Worm (Caenorhabditis elegans) whole organism, young adult: ENCODE data around the gene R01H10.4.

Experiments used
- B0019.2 ChIP-seq: fragments of 200-800 bp; sonication (Bioruptor generic); conservative IDR thresholded peaks from 2 replicates; pipeline ENCODE4 v1.3.6; 2022; ENCODE audit warnings: missing genetic modification reagents, missing genetic modification characterization, missing compliant biosample characterization
- B0261.1 ChIP-seq: sonication (generic microtip); optimal IDR thresholded peaks from 2 replicates; lab custom pipeline; 2016; ENCODE audit warnings: mild to moderate bottlenecking, missing genetic modification characterization, moderate library complexity, missing compliant biosample characterization
- C17E4.6 ChIP-seq: fragments of 200-800 bp; sonication (Bioruptor generic); IDR thresholded peaks from 2 replicates; pipeline ENCODE4 v1.3.6; 2022; ENCODE audit warnings: missing genetic modification reagents, missing genetic modification characterization, missing compliant biosample characterization
- F22D6.2 ChIP-seq: sonication (generic microtip); optimal IDR thresholded peaks from 2 replicates; lab custom pipeline; 2016; ENCODE audit warnings: mild to moderate bottlenecking, missing genetic modification characterization, missing compliant biosample characterization
- F39B2.1 ChIP-seq: fragments of 200-800 bp; sonication (Bioruptor generic); IDR thresholded peaks from 2 replicates; pipeline ENCODE4 v1.3.6; 2022; ENCODE audit warnings: missing genetic modification reagents, missing genetic modification characterization, missing compliant biosample characterization
- F55B11.4 ChIP-seq: sonication (generic microtip); optimal IDR thresholded peaks from 2 replicates; lab custom pipeline; 2016; ENCODE audit warnings: missing compliant biosample characterization, missing genetic modification characterization, borderline replicate concordance; ENCODE audit not compliant: insufficient read depth
- F57C9.4 ChIP-seq: sonication (generic microtip); optimal IDR thresholded peaks from 2 replicates; lab custom pipeline; 2017; ENCODE audit warnings: mild to moderate bottlenecking, missing genetic modification characterization, missing compliant biosample characterization
- K11D2.4 ChIP-seq: fragments of 200-800 bp; sonication (Bioruptor generic); IDR thresholded peaks from 2 replicates; pipeline ENCODE4 v1.3.6; 2022; ENCODE audit warnings: missing genetic modification reagents, missing genetic modification characterization, missing compliant biosample characterization
- T26A5.8 ChIP-seq: sonication (generic microtip); optimal IDR thresholded peaks from 2 replicates; lab custom pipeline; 2016; ENCODE audit warnings: missing genetic modification characterization, missing compliant biosample characterization
- Y67H2A.10 ChIP-seq: fragments of 200-800 bp; sonication (Bioruptor generic); conservative IDR thresholded peaks from 2 replicates; pipeline ENCODE4 v1.3.6; 2022; ENCODE audit warnings: missing genetic modification reagents, missing genetic modification characterization, missing compliant biosample characterization
- Y79H2A.3 ChIP-seq: fragments of 200-800 bp; sonication (Bioruptor generic); conservative IDR thresholded peaks from 2 replicates; pipeline ENCODE4 v1.3.6; 2022; ENCODE audit warnings: missing genetic modification reagents, missing genetic modification characterization, missing compliant biosample characterization
- ama-1 ChIP-seq, 3 experiments: fragments of 150-350 bp in 1 of 3; sonication (generic microtip) in 2 of 3; optimal IDR thresholded peaks; 2 replicates each; lab custom pipeline; 2014 to 2018; ENCODE audit warnings: missing biosample characterization in 2 of 3, missing genetic modification characterization in 2 of 3, missing genetic modification reagents in 2 of 3
- aptf-2 ChIP-seq: fragments of 200-800 bp; sonication (Bioruptor generic); conservative IDR thresholded peaks from 2 replicates; pipeline ENCODE4 v1.3.6; 2022; ENCODE audit warnings: missing genetic modification reagents, missing genetic modification characterization, missing compliant biosample characterization
- attf-6 ChIP-seq: fragments of 200-800 bp; sonication (Bioruptor generic); IDR thresholded peaks from 2 replicates; pipeline ENCODE4 v1.3.6; 2022; ENCODE audit warnings: missing genetic modification reagents, missing genetic modification characterization, missing compliant biosample characterization
- cebp-1 ChIP-seq, 2 experiments: fragments of 200-800 bp in 1 of 2; sonication (Bioruptor generic) in 1 of 2; sonication (generic microtip) in 1 of 2; IDR thresholded peaks in 1 of 2; optimal IDR thresholded peaks in 1 of 2; 2 replicates each; pipeline versions ENCODE4 v1.3.6 to Lab custom; 2017 to 2022; ENCODE audit warnings: missing compliant biosample characterization in 2 of 2, missing genetic modification characterization in 2 of 2, mild to moderate bottlenecking in 1 of 2, missing genetic modification reagents in 1 of 2, moderate library complexity in 1 of 2
- cebp-2 ChIP-seq: fragments of 200-800 bp; sonication (Bioruptor generic); IDR thresholded peaks from 2 replicates; pipeline ENCODE4 v1.3.6; 2022; ENCODE audit warnings: missing genetic modification characterization, missing compliant biosample characterization
- ceh-27 ChIP-seq: fragments of 200-800 bp; sonication (Bioruptor generic); optimal IDR thresholded peaks from 2 replicates; lab custom pipeline; 2018; ENCODE audit warnings: mild to moderate bottlenecking, missing genetic modification characterization, moderate library complexity, missing compliant biosample characterization
- ceh-40 ChIP-seq: fragments of 200-800 bp; sonication (Bioruptor generic); IDR thresholded peaks from 2 replicates; pipeline ENCODE4 v1.3.6; 2022; ENCODE audit warnings: missing genetic modification characterization, missing compliant biosample characterization
- die-1 ChIP-seq: sonication (generic microtip); optimal IDR thresholded peaks from 2 replicates; lab custom pipeline; 2016; ENCODE audit warnings: missing genotype, mild to moderate bottlenecking, missing genetic modification characterization, missing compliant biosample characterization
- dpff-1 ChIP-seq: sonication (generic microtip); optimal IDR thresholded peaks from 2 replicates; lab custom pipeline; 2017; ENCODE audit warnings: mild to moderate bottlenecking, missing genetic modification characterization, missing compliant biosample characterization
- dpl-1 ChIP-seq: fragments of 150-350 bp; optimal IDR thresholded peaks from 2 replicates; lab custom pipeline; 2014; ENCODE audit warnings: missing biosample characterization, missing genetic modification reagents, missing genetic modification characterization
- efl-1 ChIP-seq: fragments of 150-350 bp; optimal IDR thresholded peaks from 2 replicates; lab custom pipeline; 2014; ENCODE audit warnings: missing biosample characterization, missing genetic modification reagents, missing genetic modification characterization
- egl-44 ChIP-seq: fragments of 200-800 bp; sonication (Bioruptor generic); IDR thresholded peaks from 2 replicates; pipeline ENCODE4 v1.3.6; 2022; ENCODE audit warnings: missing genetic modification reagents, missing genetic modification characterization, missing compliant biosample characterization
- ekl-4 ChIP-seq: fragments of 200-800 bp; sonication (Bioruptor generic); IDR thresholded peaks from 2 replicates; pipeline ENCODE4 v1.3.6; 2022; ENCODE audit warnings: missing genetic modification reagents, missing genetic modification characterization, missing compliant biosample characterization
- fkh-3 ChIP-seq: sonication (generic microtip); optimal IDR thresholded peaks from 2 replicates; lab custom pipeline; 2016; ENCODE audit warnings: mild to moderate bottlenecking, missing genetic modification characterization, missing compliant biosample characterization
- hmg-1.2 ChIP-seq: fragments of 200-800 bp; sonication (Bioruptor generic); IDR thresholded peaks from 2 replicates; pipeline ENCODE4 v1.3.6; 2022; ENCODE audit warnings: missing genetic modification reagents, missing genetic modification characterization, missing compliant biosample characterization
- hsf-1 ChIP-seq: fragments of 200-800 bp; sonication (Bioruptor generic); IDR thresholded peaks from 2 replicates; pipeline ENCODE4 v1.3.6; 2022; ENCODE audit warnings: missing genetic modification reagents, missing genetic modification characterization, missing compliant biosample characterization
- lag-1 ChIP-seq: fragments of 200-800 bp; sonication (Bioruptor generic); IDR thresholded peaks from 2 replicates; pipeline ENCODE4 v1.3.6; 2022; ENCODE audit warnings: missing genetic modification reagents, missing genetic modification characterization, missing compliant biosample characterization
- lin-26 ChIP-seq: fragments of 200-800 bp; sonication (Bioruptor generic); IDR thresholded peaks from 2 replicates; pipeline ENCODE4 v1.3.6; 2022; ENCODE audit warnings: missing genetic modification reagents, missing genetic modification characterization, missing compliant biosample characterization
- lsl-1 ChIP-seq: fragments of 200-800 bp; sonication (Bioruptor generic); optimal IDR thresholded peaks from 2 replicates; lab custom pipeline; 2018; ENCODE audit warnings: mild to moderate bottlenecking, missing genetic modification characterization, moderate library complexity, missing compliant biosample characterization
- lsy-27 ChIP-seq: sonication (generic microtip); optimal IDR thresholded peaks from 2 replicates; lab custom pipeline; 2017; ENCODE audit warnings: missing genetic modification characterization, mild to moderate bottlenecking, missing compliant biosample characterization, antibody characterized with exemption, missing genotype, borderline replicate concordance; ENCODE audit not compliant: insufficient read depth
- madf-10 ChIP-seq: sonication (generic microtip); optimal IDR thresholded peaks from 2 replicates; lab custom pipeline; 2016; ENCODE audit warnings: mild to moderate bottlenecking, missing genetic modification characterization, missing compliant biosample characterization
- mel-28 ChIP-seq: sonication (generic microtip); optimal IDR thresholded peaks from 2 replicates; lab custom pipeline; 2016; ENCODE audit warnings: borderline replicate concordance, mild to moderate bottlenecking, missing genetic modification characterization, missing compliant biosample characterization
- nfya-1 ChIP-seq: sonication (generic microtip); optimal IDR thresholded peaks from 2 replicates; lab custom pipeline; 2017; ENCODE audit warnings: antibody characterized with exemption, missing compliant biosample characterization, missing genetic modification characterization, borderline replicate concordance; ENCODE audit not compliant: insufficient read depth
- nhr-27 ChIP-seq: fragments of 200-800 bp; sonication (Bioruptor generic); optimal IDR thresholded peaks from 2 replicates; lab custom pipeline; 2018; ENCODE audit warnings: mild to moderate bottlenecking, missing genetic modification characterization, moderate library complexity, missing compliant biosample characterization
- nhr-90 ChIP-seq: sonication (generic microtip); optimal IDR thresholded peaks from 2 replicates; lab custom pipeline; 2016; ENCODE audit warnings: missing genotype, mild to moderate bottlenecking, missing genetic modification characterization, missing compliant biosample characterization
- pbrm-1 ChIP-seq: fragments of 200-800 bp; sonication (Bioruptor generic); IDR thresholded peaks from 2 replicates; pipeline ENCODE4 v1.3.6; 2022; ENCODE audit warnings: missing genetic modification reagents, missing genetic modification characterization, missing compliant biosample characterization
- pha-4 ChIP-seq: fragments of 150-350 bp; sonication (generic microtip); optimal IDR thresholded peaks from 2 replicates; lab custom pipeline; 2014; ENCODE audit warnings: missing biosample characterization, missing genetic modification reagents, missing genetic modification characterization
- repo-1 ChIP-seq: sonication (generic microtip); optimal IDR thresholded peaks from 2 replicates; lab custom pipeline; 2017; ENCODE audit warnings: mild to moderate bottlenecking, missing genetic modification characterization, missing compliant biosample characterization
- sea-2 ChIP-seq: fragments of 200-800 bp; sonication (Bioruptor generic); IDR thresholded peaks from 2 replicates; pipeline ENCODE4 v1.3.6; 2022; ENCODE audit warnings: missing genetic modification characterization, missing compliant biosample characterization
- somi-1 ChIP-seq: fragments of 200-800 bp; sonication (Bioruptor generic); optimal IDR thresholded peaks from 2 replicates; lab custom pipeline; 2018; ENCODE audit warnings: mild to moderate bottlenecking, missing genetic modification characterization, missing compliant biosample characterization
- sptf-2 ChIP-seq: fragments of 200-800 bp; sonication (Bioruptor generic); optimal IDR thresholded peaks from 2 replicates; lab custom pipeline; 2018; ENCODE audit warnings: mild to moderate bottlenecking, missing genetic modification characterization, missing compliant biosample characterization
- tbp1 ChIP-seq: fragments of 200-800 bp; sonication (Bioruptor generic); optimal IDR thresholded peaks from 2 replicates; lab custom pipeline; 2018; ENCODE audit warnings: mild to moderate bottlenecking, missing genetic modification characterization, missing compliant biosample characterization
- zim-3 ChIP-seq: sonication (generic microtip); optimal IDR thresholded peaks from 2 replicates; lab custom pipeline; 2017; ENCODE audit warnings: mild to moderate bottlenecking, missing genetic modification characterization, moderate library complexity, missing compliant biosample characterization
- ztf-18 ChIP-seq: sonication (generic microtip); optimal IDR thresholded peaks from 2 replicates; lab custom pipeline; 2016; ENCODE audit warnings: missing genotype, mild to moderate bottlenecking, missing genetic modification characterization, missing compliant biosample characterization
- ztf-25 ChIP-seq: fragments of 200-800 bp; sonication (Bioruptor generic); IDR thresholded peaks from 2 replicates; pipeline ENCODE4 v1.3.6; 2022; ENCODE audit warnings: missing genetic modification reagents, missing genetic modification characterization, missing compliant biosample characterization
- ztf-3 ChIP-seq: fragments of 200-800 bp; sonication (Bioruptor generic); optimal IDR thresholded peaks from 2 replicates; lab custom pipeline; 2018; ENCODE audit warnings: mild to moderate bottlenecking, missing genetic modification characterization, missing compliant biosample characterization
- ztf-6 ChIP-seq: fragments of 200-800 bp; sonication (Bioruptor generic); IDR thresholded peaks from 2 replicates; pipeline ENCODE4 v1.3.6; 2022; ENCODE audit warnings: missing genetic modification reagents, missing genetic modification characterization, missing compliant biosample characterization

R01H10.4 gene

DNA sequence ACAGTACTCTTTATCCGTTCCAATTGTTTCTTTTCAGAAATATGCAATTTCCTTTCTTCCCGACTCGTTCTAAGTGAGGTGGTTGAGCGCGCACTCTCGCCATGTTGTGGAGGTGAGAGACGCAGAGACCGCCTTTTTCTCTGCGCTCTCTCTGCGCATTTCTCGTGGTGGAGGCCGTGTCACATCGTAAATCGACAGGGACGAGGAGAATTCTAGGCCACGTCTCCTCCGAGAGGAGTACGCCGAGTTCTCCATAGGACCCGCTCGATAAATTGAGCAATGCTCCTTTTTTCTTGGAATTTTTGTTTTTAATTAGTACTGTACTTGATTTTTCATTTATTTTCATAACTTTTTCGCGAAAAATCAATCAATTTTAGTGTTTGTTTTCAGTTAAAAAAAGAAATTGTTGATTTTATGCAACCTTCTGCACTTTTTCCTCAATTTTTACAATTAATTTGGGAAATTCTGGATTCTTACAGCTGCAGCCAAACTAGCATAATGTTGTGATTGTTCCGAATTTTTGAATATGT lies 16.2 kb downstream of the R01H10.4 start, which contains the start of gene cnk-1 (continued):
- peak; percentile 95 for TF ChIP-seq Y67H2A.10 (GFP tag; lab: Robert Waterston, UW)
- TF ChIP-seq K11D2.4 (GFP tag; lab: Robert Waterston, UW) = peak; percentile 98
- TF ChIP-seq fkh-3 (tag; lab: Kevin White, UChicago) = no peak
- peak; percentile 17 for TF ChIP-seq efl-1 (GFP tag; lab: Kevin White, UChicago)
- peak; percentile 96 for TF ChIP-seq aptf-2
- no peak for TF ChIP-seq sptf-2 (GFP tag; lab: Kevin White, UChicago)
- peak; percentile 68 for TF ChIP-seq lsl-1
- TF ChIP-seq dpff-1 = no peak
- TF ChIP-seq C17E4.6 (GFP tag; lab: Robert Waterston, UW) = peak; percentile 98
- TF ChIP-seq hsf-1 (GFP tag; lab: Robert Waterston, UW) = peak; percentile 86
- TF ChIP-seq ztf-3 (GFP tag; lab: Kevin White, UChicago) = no peak
- peak; percentile 85 for TF ChIP-seq cebp-1 (GFP tag; IDR thresholded peaks at IDR 0.05; lab: Robert Waterston, UW)
- TF ChIP-seq cebp-1 (tag; optimal IDR thresholded peaks at IDR 0.05; lab: Kevin White, UChicago) = peak; percentile 77
- TF ChIP-seq nfya-1 (tag; lab: Kevin White, UChicago) = no peak
- TF ChIP-seq zim-3 = peak; percentile 76
- peak; percentile 86 for TF ChIP-seq Y79H2A.3 (GFP tag; lab: Robert Waterston, UW)
- peak; percentile 61 for TF ChIP-seq somi-1
- peak; percentile 92 for TF ChIP-seq sea-2
- TF ChIP-seq ama-1 (optimal IDR thresholded peaks at IDR 0.05; lab: Kevin White, UChicago) = no peak
- no peak for TF ChIP-seq ama-1 (GFP tag; optimal IDR thresholded peaks at IDR 0.05; lab: Kevin White, UChicago)
- TF ChIP-seq cebp-2 = peak; percentile 94
- peak; percentile 60 for TF ChIP-seq repo-1 (tag; lab: Kevin White, UChicago)
- TF ChIP-seq nhr-90 = no peak
- TF ChIP-seq nhr-27 (tag; lab: Kevin White, UChicago) = no peak
- TF ChIP-seq B0019.2 = peak; percentile 98
- peak; percentile 91 for TF ChIP-seq egl-44 (GFP tag; lab: Robert Waterston, UW)
- no peak for TF ChIP-seq die-1
- no peak for TF ChIP-seq dpl-1 (GFP tag; lab: Kevin White, UChicago)
- no peak for TF ChIP-seq B0261.1
- peak; percentile 98 for TF ChIP-seq hmg-1.2 (GFP tag; lab: Robert Waterston, UW)
- TF ChIP-seq F55B11.4 (tag; lab: Kevin White, UChicago) = no peak
- TF ChIP-seq madf-10 (tag; lab: Kevin White, UChicago) = peak; percentile 63
- TF ChIP-seq tbp1 (GFP tag; lab: Kevin White, UChicago) = peak; percentile 67
- TF ChIP-seq ztf-18 (tag; lab: Kevin White, UChicago) = peak; percentile 91
- TF ChIP-seq ceh-40 = peak; percentile 73; the same call in 1 of the 2 replicates
- TF ChIP-seq ceh-27 (GFP tag; lab: Kevin White, UChicago) = peak; percentile 89
- peak; percentile 98 for TF ChIP-seq pbrm-1
- no peak for TF ChIP-seq F22D6.2 (tag; lab: Kevin White, UChicago)
- peak; percentile 81 for TF ChIP-seq attf-6
- TF ChIP-seq lin-26 (GFP tag; lab: Robert Waterston, UW) = peak; percentile 84
- TF ChIP-seq lsy-27 (tag; lab: Kevin White, UChicago) = no peak
- no peak for TF ChIP-seq pha-4 (tag; lab: Kevin White, UChicago)
- TF ChIP-seq mel-28 = no peak
- TF ChIP-seq ztf-6 (GFP tag; lab: Robert Waterston, UW) = peak; percentile 88
- peak; percentile 97 for TF ChIP-seq ztf-25 (GFP tag; lab: Robert Waterston, UW)
- TF ChIP-seq T26A5.8 (tag; lab: Kevin White, UChicago) = no peak
- peak; percentile 96 for TF ChIP-seq lag-1
- TF ChIP-seq ekl-4 (GFP tag; lab: Robert Waterston, UW) = peak; percentile 98
- TF ChIP-seq F57C9.4 = no peak
- peak; percentile 81 for TF ChIP-seq F39B2.1
